Fruit fly (Drosophila melanogaster) whole organism, embryonic: ENCODE measurements around the gene SIFaR.

Experiments
- ATbp ChIP-seq: fragments of 200-800 bp; sonication (Bioruptor generic); optimal IDR thresholded peaks from 2 replicates; lab custom pipeline; 2017; ENCODE audit warnings: missing biosample characterization, mild to moderate bottlenecking, missing genetic modification characterization, missing genetic modification reagents
- CG1233 ChIP-seq: fragments of 200-800 bp; sonication (Bioruptor generic); optimal IDR thresholded peaks from 4 replicates; lab custom pipeline; 2018; ENCODE audit warnings: missing biosample characterization, mild to moderate bottlenecking, missing genetic modification characterization
- CG12659 ChIP-seq: fragments of 200-800 bp; sonication (Bioruptor generic); optimal IDR thresholded peaks from 3 replicates; lab custom pipeline; 2017; ENCODE audit warnings: mild to moderate bottlenecking, missing biosample characterization, missing genetic modification reagents, missing genetic modification characterization
- CG13624 ChIP-seq: fragments of 200-800 bp; sonication (Bioruptor generic); optimal IDR thresholded peaks from 2 replicates; lab custom pipeline; 2016; ENCODE audit warnings: missing biosample characterization, missing genetic modification characterization
- CG14667 ChIP-seq: fragments of 200-800 bp; sonication (Bioruptor generic); IDR thresholded peaks from 2 replicates; pipeline ENCODE4 v1.3.6; 2022; ENCODE audit warnings: missing biosample characterization, missing genetic modification characterization
- CG14965 ChIP-seq: fragments of 200-800 bp; sonication (Bioruptor generic); optimal IDR thresholded peaks from 2 replicates; lab custom pipeline; 2016; ENCODE audit warnings: missing biosample characterization, missing genetic modification characterization, borderline replicate concordance
- CG15479 ChIP-seq: fragments of 200-800 bp; sonication (Bioruptor generic); optimal IDR thresholded peaks from 3 replicates; lab custom pipeline; 2019; ENCODE audit warnings: missing biosample characterization, mild to moderate bottlenecking, missing genetic modification characterization, moderate library complexity
- CG15514 ChIP-seq: fragments of 200-800 bp; sonication (Bioruptor generic); optimal IDR thresholded peaks from 3 replicates; lab custom pipeline; 2017; ENCODE audit warnings: missing biosample characterization, missing genetic modification characterization, mild to moderate bottlenecking, moderate library complexity, missing genetic modification reagents
- CG15696 ChIP-seq: fragments of 200-800 bp; sonication (Bioruptor generic); optimal IDR thresholded peaks from 2 replicates; lab custom pipeline; 2019; ENCODE audit warnings: missing biosample characterization, mild to moderate bottlenecking, missing genetic modification characterization, moderate library complexity
- CG1603 ChIP-seq: fragments of 200-800 bp; sonication (Bioruptor generic); optimal IDR thresholded peaks from 2 replicates; lab custom pipeline; 2019; ENCODE audit warnings: missing biosample characterization, mild to moderate bottlenecking, missing genetic modification characterization, moderate library complexity
- CG17802 ChIP-seq: fragments of 200-800 bp; sonication (Bioruptor generic); optimal IDR thresholded peaks from 2 replicates; lab custom pipeline; 2018; ENCODE audit warnings: missing biosample characterization, mild to moderate bottlenecking, missing genetic modification characterization, moderate library complexity
- CG17829 ChIP-seq: fragments of 200-800 bp; optimal IDR thresholded peaks from 2 replicates; lab custom pipeline; 2019; ENCODE audit warnings: missing biosample characterization, mild to moderate bottlenecking, missing genetic modification characterization, moderate library complexity
- CG2116 ChIP-seq: fragments of 200-800 bp; sonication (Bioruptor generic); optimal IDR thresholded peaks from 3 replicates; lab custom pipeline; 2018; ENCODE audit warnings: missing biosample characterization, mild to moderate bottlenecking, missing genetic modification characterization
- CG2129 ChIP-seq: fragments of 200-800 bp; sonication (Bioruptor generic); IDR thresholded peaks from 2 replicates; pipeline ENCODE4 v1.3.6; 2022; ENCODE audit warnings: missing biosample characterization, missing genetic modification characterization; ENCODE audit not compliant: partially characterized antibody
- CG30020 ChIP-seq: fragments of 200-800 bp; optimal IDR thresholded peaks from 2 replicates; lab custom pipeline; 2019; ENCODE audit warnings: missing biosample characterization, mild to moderate bottlenecking, missing genetic modification characterization, moderate library complexity
- CG30431 ChIP-seq: fragments of 200-800 bp; sonication (Bioruptor generic); optimal IDR thresholded peaks from 2 replicates; lab custom pipeline; 2017; ENCODE audit warnings: missing biosample characterization, missing genetic modification characterization
- CG32532 ChIP-seq: fragments of 200-800 bp; sonication (Bioruptor generic); IDR thresholded peaks from 2 replicates; pipeline ENCODE4 v1.3.6; 2022; ENCODE audit warnings: missing biosample characterization, missing genetic modification characterization
- CG33213 ChIP-seq: fragments of 200-800 bp; sonication (Bioruptor generic); optimal IDR thresholded peaks from 3 replicates; lab custom pipeline; 2016; ENCODE audit warnings: missing biosample characterization, missing genetic modification characterization
- CG33557 ChIP-seq: fragments of 200-800 bp; sonication (Bioruptor generic); optimal IDR thresholded peaks from 2 replicates; lab custom pipeline; 2019; ENCODE audit warnings: missing biosample characterization, mild to moderate bottlenecking, missing genetic modification characterization, moderate library complexity
- CG4424 ChIP-seq: fragments of 200-800 bp; sonication (Bioruptor generic); optimal IDR thresholded peaks from 3 replicates; lab custom pipeline; 2016; ENCODE audit warnings: missing biosample characterization, missing genetic modification characterization
- CG6254 ChIP-seq: fragments of 200-800 bp; sonication (Bioruptor generic); optimal IDR thresholded peaks from 3 replicates; lab custom pipeline; 2017; ENCODE audit warnings: mild to moderate bottlenecking, missing biosample characterization, missing genetic modification reagents, missing genetic modification characterization
- CG7745 ChIP-seq: fragments of 200-800 bp; sonication (Bioruptor generic); optimal IDR thresholded peaks from 2 replicates; lab custom pipeline; 2018; ENCODE audit warnings: missing biosample characterization, mild to moderate bottlenecking, missing genetic modification characterization, moderate library complexity
- CG8290 ChIP-seq, 3 experiments: fragments of 200-800 bp; sonication (Bioruptor generic); optimal IDR thresholded peaks; 2 replicates each; lab custom pipeline; 2016 to 2019; ENCODE audit warnings: missing biosample characterization in 3 of 3, missing genetic modification characterization in 3 of 3, mild to moderate bottlenecking in 2 of 3, moderate library complexity in 1 of 3
- CTCF ChIP-seq: fragments of 200-800 bp; sonication (Bioruptor generic); optimal IDR thresholded peaks from 2 replicates; lab custom pipeline; 2017; ENCODE audit warnings: missing biosample characterization, mild to moderate bottlenecking, missing genetic modification characterization, moderate library complexity
- Camta ChIP-seq: fragments of 200-800 bp; sonication (Bioruptor generic); optimal IDR thresholded peaks from 2 replicates; lab custom pipeline; 2016; ENCODE audit warnings: missing biosample characterization, missing genetic modification characterization
- Dll ChIP-seq: fragments of 200-800 bp; sonication (Bioruptor generic); IDR thresholded peaks from 4 replicates; pipeline ENCODE4 v1.3.6; 2022; ENCODE audit warnings: missing biosample characterization, missing genetic modification characterization; ENCODE audit not compliant: partially characterized antibody
- E2f2 ChIP-seq: fragments of 200-800 bp; sonication (Bioruptor generic); IDR thresholded peaks from 2 replicates; pipeline ENCODE4 v1.3.6; 2022; ENCODE audit warnings: missing biosample characterization, missing genetic modification characterization
- Eip74EF ChIP-seq, 2 experiments: fragments of 200-800 bp in 1 of 2; fragments of >200 bp in 1 of 2; sonication (Bioruptor generic) in 1 of 2; optimal IDR thresholded peaks; 2 replicates each; lab custom pipeline; 2017 to 2019; ENCODE audit warnings: missing biosample characterization in 2 of 2, missing genetic modification characterization in 2 of 2, mild to moderate bottlenecking in 1 of 2, moderate library complexity in 1 of 2
- Hmx ChIP-seq: fragments of 200-800 bp; sonication (Bioruptor generic); optimal IDR thresholded peaks from 2 replicates; lab custom pipeline; 2016; ENCODE audit warnings: missing biosample characterization, missing genetic modification characterization
- Ptx1 ChIP-seq: fragments of 200-800 bp; sonication (Bioruptor generic); IDR thresholded peaks from 2 replicates; pipeline ENCODE4 v1.3.6; 2022; ENCODE audit warnings: missing biosample characterization, missing genetic modification characterization
- Spps ChIP-seq: fragments of 200-800 bp; sonication (Bioruptor generic); optimal IDR thresholded peaks from 2 replicates; lab custom pipeline; 2018; ENCODE audit warnings: missing biosample characterization, mild to moderate bottlenecking, missing genetic modification characterization
- Sry-β ChIP-seq: fragments of 200-800 bp; sonication (Bioruptor generic); optimal IDR thresholded peaks from 2 replicates; lab custom pipeline; 2018; ENCODE audit warnings: missing biosample characterization, mild to moderate bottlenecking, missing genetic modification characterization, moderate library complexity
- cad ChIP-seq: fragments of >200 bp; optimal IDR thresholded peaks from 2 replicates; lab custom pipeline; 2017; ENCODE audit warnings: missing biosample characterization, missing genetic modification characterization
- croc ChIP-seq: fragments of 200-800 bp; sonication (Bioruptor generic); conservative IDR thresholded peaks from 3 replicates; pipeline ENCODE4 v1.3.6; 2022; ENCODE audit warnings: missing biosample characterization, missing genetic modification characterization
- dpn ChIP-seq, 2 experiments: fragments of 200-800 bp; sonication (Bioruptor generic); optimal IDR thresholded peaks; 3 replicates each; lab custom pipeline; 2016; ENCODE audit warnings: missing biosample characterization in 2 of 2, missing genetic modification characterization in 2 of 2
- emc ChIP-seq: fragments of 200-800 bp; sonication (Bioruptor generic); optimal IDR thresholded peaks from 2 replicates; lab custom pipeline; 2016; ENCODE audit warnings: missing biosample characterization, missing genetic modification characterization
- fd64A ChIP-seq: fragments of 200-800 bp; sonication (Bioruptor generic); optimal IDR thresholded peaks from 3 replicates; lab custom pipeline; 2018; ENCODE audit warnings: missing biosample characterization, mild to moderate bottlenecking, missing genetic modification characterization
- fru ChIP-seq: fragments of >200 bp; optimal IDR thresholded peaks from 2 replicates; lab custom pipeline; 2017
- gem ChIP-seq: fragments of 200-800 bp; sonication (Bioruptor generic); optimal IDR thresholded peaks from 2 replicates; lab custom pipeline; 2019; ENCODE audit warnings: missing biosample characterization, mild to moderate bottlenecking, missing genetic modification characterization, moderate library complexity
- grau ChIP-seq: fragments of 200-800 bp; optimal IDR thresholded peaks from 3 replicates; lab custom pipeline; 2019; ENCODE audit warnings: missing biosample characterization, mild to moderate bottlenecking, missing genetic modification characterization, moderate library complexity
- h ChIP-seq: fragments of >200 bp; optimal IDR thresholded peaks from 2 replicates; lab custom pipeline; 2017
- hth ChIP-seq: fragments of >200 bp; optimal IDR thresholded peaks from 2 replicates; lab custom pipeline; 2017; ENCODE audit warnings: inconsistent platforms
- insv ChIP-seq, 2 experiments: fragments of 200-800 bp; sonication (Bioruptor generic); optimal IDR thresholded peaks; 3 replicates each; lab custom pipeline; 2016 to 2018; ENCODE audit warnings: missing biosample characterization in 2 of 2, missing genetic modification characterization in 2 of 2
- lab ChIP-seq: fragments of 200-800 bp; sonication (Bioruptor generic); optimal IDR thresholded peaks from 3 replicates; lab custom pipeline; 2017; ENCODE audit warnings: missing biosample characterization, missing genetic modification characterization, mild to moderate bottlenecking, moderate library complexity, missing genetic modification reagents
- peb ChIP-seq: fragments of 200-800 bp; sonication (Bioruptor generic); IDR thresholded peaks from 2 replicates; pipeline ENCODE4 v1.3.6; 2022; ENCODE audit warnings: missing biosample characterization, missing genetic modification characterization
- phol ChIP-seq: fragments of 200-800 bp; sonication (Bioruptor generic); optimal IDR thresholded peaks from 3 replicates; lab custom pipeline; 2018; ENCODE audit warnings: missing biosample characterization, mild to moderate bottlenecking, missing genetic modification characterization, moderate library complexity
- pita ChIP-seq: fragments of 200-800 bp; sonication (Bioruptor generic); optimal IDR thresholded peaks from 2 replicates; lab custom pipeline; 2017; ENCODE audit warnings: missing biosample characterization, mild to moderate bottlenecking, missing genetic modification characterization
- run ChIP-seq: fragments of 200-800 bp; sonication (Bioruptor generic); optimal IDR thresholded peaks from 3 replicates; lab custom pipeline; 2018; ENCODE audit warnings: missing biosample characterization, mild to moderate bottlenecking, missing genetic modification characterization
- scrt ChIP-seq: fragments of 200-800 bp; sonication (Bioruptor generic); optimal IDR thresholded peaks from 2 replicates; lab custom pipeline; 2018; ENCODE audit warnings: missing biosample characterization, mild to moderate bottlenecking, missing genetic modification characterization, moderate library complexity
- so ChIP-seq: fragments of 200-800 bp; sonication (Bioruptor generic); IDR thresholded peaks from 3 replicates; pipeline ENCODE4 v1.3.6; 2022; ENCODE audit warnings: missing biosample characterization, missing genetic modification characterization
- tio ChIP-seq: fragments of 200-800 bp; sonication (Bioruptor generic); optimal IDR thresholded peaks from 2 replicates; lab custom pipeline; 2017; ENCODE audit warnings: missing biosample characterization, missing genetic modification characterization, inconsistent platforms

The SIFaR gene

DNA sequence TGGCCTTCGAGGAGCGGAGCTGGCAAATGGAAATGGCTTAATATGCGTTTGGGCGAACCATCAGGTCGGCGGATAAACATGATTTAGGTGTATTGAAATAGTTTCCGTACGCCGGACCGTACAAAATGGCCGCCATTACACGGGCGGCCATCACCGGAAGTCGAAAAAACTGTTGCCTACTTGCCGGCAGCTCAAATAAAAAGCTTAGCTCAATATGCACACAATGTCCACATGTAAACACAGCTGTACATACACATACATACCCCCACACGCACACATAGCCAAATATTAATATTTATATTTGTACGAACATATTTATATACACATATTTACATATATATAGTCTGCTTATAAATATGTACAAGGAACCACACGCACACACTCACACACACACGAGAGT is 30.6 kb downstream of the SIFaR start (continued):
- no peak for TF ChIP-seq CTCF (GFP tag; lab: Kevin White, UChicago)
- TF ChIP-seq E2f2 (GFP tag; lab: Robert Waterston, UW): no peak
- TF ChIP-seq Hmx: no peak
- TF ChIP-seq fru (lab: Kevin White, UChicago): no peak
- no peak for TF ChIP-seq emc (GFP tag; lab: Kevin White, UChicago)
- no peak for TF ChIP-seq pita
- peak; percentile 33 for TF ChIP-seq CG12659 (GFP tag; lab: Kevin White, UChicago)
- TF ChIP-seq cad: no peak
- no peak for TF ChIP-seq CG33213
- peak; percentile 27 for TF ChIP-seq CG33557 (GFP tag; lab: Kevin White, UChicago)
- no peak for TF ChIP-seq CG4424 (GFP tag; lab: Kevin White, UChicago)
- TF ChIP-seq CG1603 (tag; lab: Kevin White, UChicago): peak; percentile 44
- TF ChIP-seq hth (lab: Kevin White, UChicago): no peak
- no peak for TF ChIP-seq CG7745 (tag; lab: Kevin White, UChicago)
- no peak for TF ChIP-seq run (tag; lab: Kevin White, UChicago)
- TF ChIP-seq Dll (GFP tag; lab: Robert Waterston, UW): no peak
- no peak for TF ChIP-seq dpn (GFP tag; optimal IDR thresholded peaks at IDR 0.05; lab: Kevin White, UChicago)
- peak; percentile 51 for TF ChIP-seq lab
- peak; percentile 56 for TF ChIP-seq ATbp (GFP tag; lab: Kevin White, UChicago)
- TF ChIP-seq CG14667: no peak
- no peak for TF ChIP-seq peb (GFP tag; lab: Robert Waterston, UW)
- TF ChIP-seq grau (tag; lab: Kevin White, UChicago): peak; percentile 11
- TF ChIP-seq Sry-β (GFP tag; lab: Kevin White, UChicago): no peak
- TF ChIP-seq fd64A (GFP tag; lab: Kevin White, UChicago): peak; percentile 31
- TF ChIP-seq CG6254 (GFP tag; lab: Kevin White, UChicago): peak; percentile 26
- no peak for TF ChIP-seq h (lab: Kevin White, UChicago)
- TF ChIP-seq CG14965: no peak
- no peak for TF ChIP-seq CG30020 (tag; lab: Kevin White, UChicago)
- TF ChIP-seq scrt (GFP tag; lab: Kevin White, UChicago): peak; percentile 15
- no peak for TF ChIP-seq CG15696
- peak; percentile 35 for TF ChIP-seq gem (tag; lab: Kevin White, UChicago)
- peak; percentile 33 for TF ChIP-seq CG2116
- TF ChIP-seq Ptx1 (GFP tag; lab: Robert Waterston, UW): no peak
- TF ChIP-seq CG8290 (GFP tag; optimal IDR thresholded peaks at IDR 0.05; lab: Kevin White, UChicago): no peak
- TF ChIP-seq CG8290 (tag; optimal IDR thresholded peaks at IDR 0.05; lab: Kevin White, UChicago): peak; percentile 41 to 42
- TF ChIP-seq tio: no peak
- TF ChIP-seq CG1233 (GFP tag; lab: Kevin White, UChicago): peak; percentile 42
- TF ChIP-seq insv (GFP tag; optimal IDR thresholded peaks at IDR 0.05; lab: Kevin White, UChicago): no peak
- TF ChIP-seq CG17802 (tag; lab: Kevin White, UChicago): peak; percentile 5
- TF ChIP-seq croc (GFP tag; lab: Robert Waterston, UW): no peak
- peak; percentile 39; the same call in 1 of the 2 replicates for TF ChIP-seq CG32532 (GFP tag; lab: Robert Waterston, UW)
- no peak for TF ChIP-seq CG15479 (GFP tag; lab: Kevin White, UChicago)
- TF ChIP-seq Spps (tag; lab: Kevin White, UChicago): no peak
- 0 out of 3 replicates have a peak, but pooled peaks have one; percentile 35 for TF ChIP-seq so
- TF ChIP-seq CG13624 (GFP tag; lab: Kevin White, UChicago): no peak
- peak; percentile 35 for TF ChIP-seq CG15514 (GFP tag; lab: Kevin White, UChicago)
- no peak for TF ChIP-seq Eip74EF (GFP tag; optimal IDR thresholded peaks at IDR 0.05; lab: Kevin White, UChicago)
- no peak for TF ChIP-seq CG30431 (GFP tag; lab: Kevin White, UChicago)
- peak; percentile 14 for TF ChIP-seq Camta (GFP tag; lab: Kevin White, UChicago)
- TF ChIP-seq CG2129: no peak
- peak; percentile 75 for TF ChIP-seq phol
- TF ChIP-seq CG17829 (tag; lab: Kevin White, UChicago): peak; percentile 1
